Worm (Caenorhabditis elegans): ENCODE measurements around the gene pgp-10.

DNA sequence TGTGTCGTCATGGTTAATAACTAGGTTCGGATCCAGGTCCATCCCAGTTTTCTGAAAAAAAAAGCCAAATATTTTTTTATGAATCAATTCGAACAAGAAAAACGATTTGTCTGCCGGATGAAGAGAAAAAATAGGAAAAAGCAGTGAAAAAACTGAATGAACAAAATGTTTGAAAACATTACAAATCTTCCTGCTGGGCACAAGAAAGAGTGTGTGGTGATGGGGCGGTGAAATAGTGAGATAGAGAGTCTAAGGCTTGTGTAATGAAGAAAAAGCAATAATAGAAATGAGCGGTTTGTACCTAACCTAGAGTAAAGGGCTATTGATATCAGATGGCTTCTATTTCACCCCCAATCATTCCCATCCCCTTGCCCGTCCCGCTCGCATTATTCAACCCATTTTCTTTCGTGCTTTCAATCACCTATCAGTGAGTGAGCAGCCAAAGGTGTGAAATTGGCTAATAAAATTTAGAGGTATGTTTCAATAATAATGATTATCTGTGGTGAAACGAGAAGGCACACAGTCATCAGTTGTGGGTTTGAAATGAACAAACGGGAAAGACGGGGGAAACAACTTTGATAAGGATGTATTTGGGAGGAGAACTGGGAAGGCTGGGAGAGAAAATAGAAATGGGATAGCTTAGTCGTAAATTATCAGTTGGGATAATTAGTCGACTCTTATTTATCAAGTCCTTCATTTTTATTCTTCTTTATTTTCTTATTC, 11.9 kb downstream of the pgp-10 start, which contains the start of gene bar-1:
- no peak for TF ChIP-seq ham-2 (GFP tag; optimal IDR thresholded peaks at IDR 0.05)
- no peak for TF ChIP-seq tbx-8 (GFP tag; optimal IDR thresholded peaks at IDR 0.05)
- TF ChIP-seq mep-1 (tag; optimal IDR thresholded peaks at IDR 0.05), result no peak
- TF ChIP-seq ces-1 (GFP tag; optimal IDR thresholded peaks at IDR 0.05), result no peak
